Worm (Caenorhabditis elegans) whole organism, L2 larva: ENCODE results near the gene egrh-2.

ENCODE experiments used
- R02D3.7 ChIP-seq: fragments of 150-350 bp; optimal IDR thresholded peaks from 2 replicates; lab custom pipeline; 2014; ENCODE audit warnings: missing biosample characterization, missing genetic modification characterization
- ama-1 ChIP-seq: fragments of 150-350 bp; optimal IDR thresholded peaks from 2 replicates; lab custom pipeline; 2018; ENCODE audit warnings: inconsistent platforms
- dmd-4 ChIP-seq: sonication (generic microtip); optimal IDR thresholded peaks from 2 replicates; lab custom pipeline; 2017; ENCODE audit warnings: missing biosample characterization, missing genetic modification characterization
- fos-1 ChIP-seq: fragments of 150-350 bp; optimal IDR thresholded peaks from 2 replicates; lab custom pipeline; 2014; ENCODE audit warnings: missing biosample characterization, missing genetic modification characterization
- lsy-2 ChIP-seq, 2 experiments: fragments of 150-350 bp in 1 of 2; sonication (generic microtip) in 1 of 2; optimal IDR thresholded peaks; 2 replicates each; lab custom pipeline; 2014 to 2017; ENCODE audit warnings: missing biosample characterization in 2 of 2, missing genetic modification characterization in 2 of 2
- skn-1 ChIP-seq: sonication (generic microtip); optimal IDR thresholded peaks from 2 replicates; lab custom pipeline; 2017; ENCODE audit warnings: missing biosample characterization, missing genetic modification characterization
- unc-55 ChIP-seq: fragments of 150-350 bp; sonication (generic microtip); optimal IDR thresholded peaks from 3 replicates; lab custom pipeline; 2014; ENCODE audit warnings: missing biosample characterization, missing genetic modification reagents, missing genetic modification characterization
- unc-62 ChIP-seq: fragments of 150-350 bp; optimal IDR thresholded peaks from 2 replicates; lab custom pipeline; 2014; ENCODE audit warnings: missing biosample characterization, missing genetic modification reagents, missing genetic modification characterization
- zag-1 ChIP-seq: fragments of 150-350 bp; optimal IDR thresholded peaks from 2 replicates; lab custom pipeline; 2014; ENCODE audit warnings: missing biosample characterization, missing genetic modification characterization

DNA sequence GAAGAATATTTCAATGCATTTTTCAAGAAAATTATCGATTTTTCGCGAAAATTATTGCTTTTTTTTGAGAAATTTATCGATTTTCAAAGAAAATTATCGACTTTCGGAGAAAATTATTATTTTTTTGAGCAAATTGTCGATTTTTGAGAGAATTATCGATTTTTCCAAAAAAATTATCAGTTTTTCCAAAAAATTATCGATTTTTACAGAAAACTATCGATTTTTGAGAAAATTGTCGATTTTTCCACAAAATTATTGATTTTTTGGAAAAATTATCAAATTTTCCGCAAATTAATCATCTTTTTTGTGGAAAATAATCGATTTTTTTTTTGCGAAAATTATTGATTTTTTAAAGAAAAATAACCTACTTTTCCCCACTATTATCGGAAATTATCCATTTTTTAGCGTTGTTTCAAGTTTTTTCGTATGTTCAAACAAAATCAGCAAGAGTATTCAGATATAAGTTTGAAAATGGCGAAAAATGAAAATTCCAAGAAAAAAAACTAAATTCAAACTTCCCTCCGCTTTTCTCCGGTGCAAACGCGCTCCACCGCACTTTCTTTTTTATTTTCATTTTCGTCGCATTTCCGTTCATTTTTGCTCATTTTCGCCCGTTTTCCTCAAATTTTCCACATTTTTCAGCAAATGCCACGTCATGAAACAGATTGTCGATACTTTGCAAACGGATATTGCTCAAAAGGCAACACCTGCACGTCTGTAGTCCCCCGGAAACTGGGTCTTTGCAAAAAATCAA lies 1.6 kb upstream of the egrh-2 start, which contains the start of gene lep-2:
- TF ChIP-seq R02D3.7 (tag; lab: Kevin White, UChicago) = no peak
- no peak for TF ChIP-seq unc-62 (GFP tag; lab: Kevin White, UChicago)
- peak; percentile 41 for TF ChIP-seq unc-55
- TF ChIP-seq skn-1 (tag; lab: Kevin White, UChicago) = no peak
- TF ChIP-seq dmd-4 (tag; lab: Kevin White, UChicago) = no peak
- TF ChIP-seq fos-1 (tag; lab: Kevin White, UChicago) = no peak
- TF ChIP-seq zag-1 (tag; lab: Kevin White, UChicago) = no peak
- peak; percentile 1 to 50 for TF ChIP-seq lsy-2 (tag; optimal IDR thresholded peaks at IDR 0.05; lab: Kevin White, UChicago)
- TF ChIP-seq ama-1 = no peak
